Fruit fly (Drosophila melanogaster): ENCODE results near the gene CG31174.

- TF ChIP-seq CG8478 (optimal IDR thresholded peaks at IDR 0.05) (no peak), CTCF (optimal IDR thresholded peaks at IDR 0.05) (no peak)
These were observed 22.8 kb downstream of the CG31174 start, which contains the start of gene Gr93d for dm6 chr3R:21846559-21846958.
